Worm (Caenorhabditis elegans) whole organism, L4 larva: Measurements from ENCODE around the gene T22E5.6.

Experiments used
- R02D3.7 ChIP-seq: fragments of 150-350 bp; sonication (generic microtip); optimal IDR thresholded peaks from 3 replicates; lab custom pipeline; 2014; ENCODE audit warnings: missing biosample characterization, missing genetic modification characterization
- ama-1 ChIP-seq: fragments of 150-350 bp; optimal IDR thresholded peaks from 2 replicates; lab custom pipeline; 2014; ENCODE audit warnings: inconsistent platforms, mixed read lengths
- ceh-20 ChIP-seq: fragments of 200-800 bp; sonication (Bioruptor generic); IDR thresholded peaks from 2 replicates; pipeline ENCODE4 v1.3.6; 2022; ENCODE audit warnings: missing genetic modification reagents, missing genetic modification characterization, missing compliant biosample characterization
- ceh-28 ChIP-seq: fragments of 150-350 bp; optimal IDR thresholded peaks from 2 replicates; lab custom pipeline; 2014; ENCODE audit warnings: missing biosample characterization, missing genetic modification reagents, missing genetic modification characterization
- ceh-32 ChIP-seq: sonication (generic microtip); optimal IDR thresholded peaks from 2 replicates; lab custom pipeline; 2016; ENCODE audit warnings: mild to moderate bottlenecking, missing genetic modification characterization, missing compliant biosample characterization; ENCODE audit not compliant: poor library complexity
- ceh-62 ChIP-seq: sonication (generic microtip); optimal IDR thresholded peaks from 2 replicates; lab custom pipeline; 2017; ENCODE audit warnings: missing biosample characterization, missing genetic modification characterization
- ces-1 ChIP-seq: fragments of 150-350 bp; sonication (generic microtip); optimal IDR thresholded peaks from 4 replicates; lab custom pipeline; 2014; ENCODE audit warnings: missing biosample characterization, missing genetic modification reagents, missing genetic modification characterization
- ctbp-1 ChIP-seq: fragments of 200-800 bp; sonication (Bioruptor generic); IDR thresholded peaks from 2 replicates; pipeline ENCODE4 v1.3.6; 2022; ENCODE audit warnings: missing genetic modification reagents, missing genetic modification characterization, missing compliant biosample characterization
- daf-16 ChIP-seq, 3 experiments: sonication (generic microtip); optimal IDR thresholded peaks; 2 replicates each; lab custom pipeline; 2016 to 2017; ENCODE audit warnings: missing genetic modification characterization in 3 of 3, missing genetic modification reagents in 3 of 3, mild to moderate bottlenecking in 2 of 3, missing compliant biosample characterization in 2 of 3, missing biosample characterization in 1 of 3, moderate library complexity in 1 of 3
- dmd-6 ChIP-seq: fragments of 200-800 bp; sonication (Bioruptor generic); IDR thresholded peaks from 2 replicates; pipeline ENCODE4 v1.3.6; 2022; ENCODE audit warnings: missing genetic modification reagents, missing genetic modification characterization, missing compliant biosample characterization
- dmd-9 ChIP-seq: fragments of 200-800 bp; sonication (Bioruptor generic); IDR thresholded peaks from 2 replicates; pipeline ENCODE4 v1.3.6; 2022; ENCODE audit warnings: missing genetic modification reagents, missing genetic modification characterization, missing compliant biosample characterization
- duxl-1 ChIP-seq: sonication (generic microtip); optimal IDR thresholded peaks from 2 replicates; lab custom pipeline; 2016; ENCODE audit warnings: mild to moderate bottlenecking, missing genetic modification characterization, moderate library complexity, missing compliant biosample characterization; ENCODE audit not compliant: poor library complexity
- dve-1 ChIP-seq: sonication (generic microtip); optimal IDR thresholded peaks from 2 replicates; lab custom pipeline; 2017; ENCODE audit warnings: antibody characterized with exemption, mild to moderate bottlenecking, missing genetic modification characterization, missing compliant biosample characterization; ENCODE audit not compliant: insufficient read depth
- fos-1 ChIP-seq: fragments of 150-350 bp; optimal IDR thresholded peaks from 2 replicates; lab custom pipeline; 2014; ENCODE audit warnings: missing biosample characterization, missing genetic modification characterization
- hif-1 ChIP-seq, 2 experiments: sonication (generic microtip); optimal IDR thresholded peaks; 2 replicates each; lab custom pipeline; 2016 to 2017; ENCODE audit warnings: missing compliant biosample characterization in 2 of 2, missing genetic modification characterization in 2 of 2, missing genetic modification reagents in 2 of 2, missing genotype in 2 of 2, mild to moderate bottlenecking in 1 of 2
- hlh-11 ChIP-seq: fragments of 200-800 bp; sonication (Bioruptor generic); optimal IDR thresholded peaks from 2 replicates; lab custom pipeline; 2018; ENCODE audit warnings: mild to moderate bottlenecking, missing genetic modification characterization, missing compliant biosample characterization
- hlh-30 ChIP-seq: sonication (generic microtip); optimal IDR thresholded peaks from 2 replicates; lab custom pipeline; 2017; ENCODE audit warnings: antibody characterized with exemption, mild to moderate bottlenecking, missing genetic modification characterization, missing compliant biosample characterization; ENCODE audit not compliant: insufficient read depth
- lin-13 ChIP-seq: fragments of 150-350 bp; optimal IDR thresholded peaks from 2 replicates; lab custom pipeline; 2014; ENCODE audit warnings: missing biosample characterization, missing genetic modification reagents, missing genetic modification characterization
- lin-15B ChIP-seq: fragments of 150-350 bp; sonication (generic microtip); optimal IDR thresholded peaks from 3 replicates; lab custom pipeline; 2014; ENCODE audit warnings: missing biosample characterization, missing genetic modification characterization
- lin-38 ChIP-seq: fragments of 200-800 bp; sonication (Bioruptor generic); IDR thresholded peaks from 2 replicates; pipeline ENCODE4 v1.3.6; 2022; ENCODE audit warnings: missing genetic modification reagents, missing genetic modification characterization, missing compliant biosample characterization
- mdl-1 ChIP-seq, 2 experiments: fragments of 150-350 bp in 1 of 2; sonication (generic microtip) in 1 of 2; optimal IDR thresholded peaks; 2 replicates each; lab custom pipeline; 2014 to 2017; ENCODE audit warnings: missing biosample characterization in 2 of 2, missing genetic modification characterization in 2 of 2
- mxl-2 ChIP-seq: fragments of 200-800 bp; sonication (Bioruptor generic); conservative IDR thresholded peaks from 2 replicates; pipeline ENCODE4 v1.3.6; 2022; ENCODE audit warnings: missing genetic modification reagents, missing genetic modification characterization, missing compliant biosample characterization
- nhr-11 ChIP-seq: fragments of 150-350 bp; optimal IDR thresholded peaks from 2 replicates; lab custom pipeline; 2014; ENCODE audit warnings: missing biosample characterization, missing genetic modification characterization
- nhr-25 ChIP-seq: sonication (generic microtip); optimal IDR thresholded peaks from 2 replicates; lab custom pipeline; 2017; ENCODE audit warnings: missing genetic modification characterization, mild to moderate bottlenecking, missing compliant biosample characterization, antibody characterized with exemption, moderate library complexity, borderline replicate concordance; ENCODE audit not compliant: insufficient read depth
- nhr-28 ChIP-seq: fragments of 150-350 bp; optimal IDR thresholded peaks from 2 replicates; lab custom pipeline; 2014; ENCODE audit warnings: missing biosample characterization, missing genetic modification characterization
- nhr-41 ChIP-seq: fragments of 200-800 bp; sonication (Bioruptor generic); IDR thresholded peaks from 2 replicates; pipeline ENCODE4 v1.3.6; 2022; ENCODE audit warnings: missing genetic modification reagents, missing genetic modification characterization, missing compliant biosample characterization
- nhr-42 ChIP-seq: fragments of 200-800 bp; sonication (Bioruptor generic); IDR thresholded peaks from 2 replicates; pipeline ENCODE4 v1.3.6; 2022; ENCODE audit warnings: missing genetic modification characterization, missing compliant biosample characterization
- nhr-48 ChIP-seq: sonication (generic microtip); optimal IDR thresholded peaks from 2 replicates; lab custom pipeline; 2016; ENCODE audit warnings: mild to moderate bottlenecking, missing genetic modification characterization, missing compliant biosample characterization
- nhr-6 ChIP-seq: fragments of 150-350 bp; optimal IDR thresholded peaks from 2 replicates; lab custom pipeline; 2014; ENCODE audit warnings: missing biosample characterization, missing genetic modification characterization
- nhr-76 ChIP-seq: fragments of 150-350 bp; optimal IDR thresholded peaks from 2 replicates; lab custom pipeline; 2014; ENCODE audit warnings: missing biosample characterization, missing genetic modification characterization
- nhr-77 ChIP-seq: fragments of 150-350 bp; optimal IDR thresholded peaks from 2 replicates; lab custom pipeline; 2014; ENCODE audit warnings: missing biosample characterization, missing genetic modification characterization
- php-3 ChIP-seq: fragments of 200-800 bp; sonication (Bioruptor generic); IDR thresholded peaks from 2 replicates; pipeline ENCODE4 v1.3.6; 2022; ENCODE audit warnings: missing genetic modification reagents, missing genetic modification characterization, missing compliant biosample characterization
- skn-1 ChIP-seq: fragments of 150-350 bp; optimal IDR thresholded peaks from 2 replicates; lab custom pipeline; 2014; ENCODE audit warnings: missing biosample characterization, missing genetic modification characterization
- snpc-1.2 ChIP-seq: fragments of 200-800 bp; sonication (Bioruptor generic); IDR thresholded peaks from 2 replicates; pipeline ENCODE4 v1.3.6; 2022; ENCODE audit warnings: missing genetic modification reagents, missing genetic modification characterization, missing compliant biosample characterization
- snpc-4 ChIP-seq: fragments of 150-350 bp; optimal IDR thresholded peaks from 2 replicates; lab custom pipeline; 2014; ENCODE audit warnings: missing biosample characterization, missing genetic modification characterization
- spr-3 ChIP-seq: fragments of 200-800 bp; sonication (Bioruptor generic); optimal IDR thresholded peaks from 2 replicates; lab custom pipeline; 2018; ENCODE audit warnings: mild to moderate bottlenecking, missing genetic modification characterization, missing compliant biosample characterization
- unc-130 ChIP-seq: sonication (generic microtip); optimal IDR thresholded peaks from 2 replicates; lab custom pipeline; 2016; ENCODE audit warnings: missing genetic modification reagents, missing genetic modification characterization, missing compliant biosample characterization
- unc-62 ChIP-seq, 3 experiments: fragments of 150-350 bp in 1 of 3; sonication (generic microtip); optimal IDR thresholded peaks in 2 of 3; peaks in 1 of 3; 1 replicate in 1 of 3; 2 replicates in 2 of 3; lab custom pipeline; 2014 to 2017; ENCODE audit warnings: missing biosample characterization in 3 of 3, missing genetic modification characterization in 3 of 3, missing genetic modification reagents in 3 of 3, missing genotype in 1 of 3
- vab-7 ChIP-seq: fragments of 200-800 bp; sonication (Bioruptor generic); IDR thresholded peaks from 2 replicates; pipeline ENCODE4 v1.3.6; 2022; ENCODE audit warnings: missing genetic modification reagents, missing genetic modification characterization, missing compliant biosample characterization
- zag-1 ChIP-seq: fragments of 150-350 bp; optimal IDR thresholded peaks from 2 replicates; lab custom pipeline; 2014; ENCODE audit warnings: missing biosample characterization, missing genetic modification characterization
- zip-2 ChIP-seq: fragments of 150-350 bp; optimal IDR thresholded peaks from 2 replicates; lab custom pipeline; 2014; ENCODE audit warnings: missing biosample characterization, missing genetic modification characterization

The T22E5.6 gene

DNA sequence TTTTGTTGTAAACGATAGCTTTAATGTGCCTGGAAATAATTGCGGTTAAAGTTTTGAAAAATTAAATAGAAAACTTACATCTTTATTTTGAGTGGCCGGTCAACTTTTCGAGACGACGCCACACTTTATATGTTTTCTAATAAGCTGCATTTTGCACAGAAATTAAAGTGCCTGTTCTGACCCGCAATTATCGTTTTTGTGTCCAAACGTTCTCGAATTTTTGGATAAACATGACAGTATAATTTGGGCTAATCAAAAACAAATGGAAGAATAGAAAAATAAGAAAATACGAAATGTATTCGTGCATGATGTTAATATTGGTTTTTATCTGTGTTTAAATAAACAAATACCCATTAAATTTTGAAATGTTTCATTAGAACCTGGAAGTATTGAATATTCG lies 4.5 kb upstream of the T22E5.6 start, which contains the start of gene K10C2.12:
Gene K10C2.12 (minus strand): TSS at position 101 of the 400 bp plus-strand sequence.
- no peak for TF ChIP-seq nhr-41 (GFP tag; lab: Robert Waterston, UW)
- TF ChIP-seq snpc-1.2 (GFP tag; lab: Robert Waterston, UW), result no peak
- no peak for TF ChIP-seq ama-1 (lab: Kevin White, UChicago)

DNA sequence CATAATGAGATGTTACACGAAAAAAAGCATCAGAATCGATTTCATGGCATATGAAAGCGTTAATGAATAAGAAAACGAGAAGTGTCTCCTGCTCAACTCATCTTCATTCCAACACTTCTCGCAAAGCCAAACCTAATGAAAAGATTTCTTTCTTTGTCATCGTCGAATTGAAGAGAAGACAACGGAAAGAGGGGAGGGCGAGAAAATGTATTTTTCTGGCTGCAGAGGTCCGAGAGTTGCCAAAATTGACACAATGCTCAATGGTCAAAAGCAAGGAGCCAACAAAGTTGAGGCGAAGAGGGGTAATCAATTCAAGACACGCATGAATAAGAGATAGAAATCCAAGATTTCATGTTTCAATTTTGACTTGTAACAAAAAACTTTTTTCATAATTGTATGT lies 2.9 kb upstream of the T22E5.6 start:
- TF ChIP-seq ceh-28 (tag; lab: Kevin White, UChicago) (no peak), unc-130 (GFP tag; lab: Kevin White, UChicago) (no peak), unc-62 (GFP tag; optimal IDR thresholded peaks at IDR 0.05 in 1 of 2; lab: Kevin White, UChicago) (peak in 1 of 2 experiments; percentile 13), unc-62 (tag; optimal IDR thresholded peaks at IDR 0.05; lab: Kevin White, UChicago) (no peak)

DNA sequence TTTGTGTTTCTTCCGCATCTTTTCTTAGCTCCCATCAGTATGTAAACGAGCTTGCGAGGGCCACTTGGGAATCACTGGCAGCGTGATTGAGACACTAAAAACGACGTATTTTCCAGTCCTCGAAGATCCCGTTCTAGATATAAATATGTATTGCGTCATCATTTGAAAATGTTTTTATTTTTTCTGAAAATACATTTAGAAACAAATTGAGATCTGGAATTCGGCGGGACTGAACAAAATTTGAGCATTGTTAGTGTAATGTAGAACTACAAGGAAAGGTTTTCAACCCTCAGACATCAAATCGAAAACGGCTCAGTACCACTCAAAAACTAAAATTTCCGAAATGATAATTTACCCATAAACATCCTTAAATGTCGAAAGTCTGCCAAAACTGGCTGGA lies 2.6 kb downstream of the T22E5.6 start:
- TF ChIP-seq fos-1 (tag; lab: Kevin White, UChicago) (no peak), dmd-6 (no peak), ceh-20 (peak; percentile 66; the same call in 1 of the 2 replicates), unc-62 (GFP tag; optimal IDR thresholded peaks at IDR 0.05 in 1 of 2; lab: Kevin White, UChicago) (peak in 1 of 2 experiments; percentile 56), unc-62 (tag; optimal IDR thresholded peaks at IDR 0.05; lab: Kevin White, UChicago) (no peak), duxl-1 (no peak), nhr-42 (GFP tag; lab: Robert Waterston, UW) (no peak), lin-13 (GFP tag; lab: Kevin White, UChicago) (no peak), spr-3 (no peak), nhr-6 (tag; lab: Kevin White, UChicago) (no peak), nhr-76 (tag; lab: Kevin White, UChicago) (no peak), snpc-4 (tag; lab: Kevin White, UChicago) (no peak)

DNA sequence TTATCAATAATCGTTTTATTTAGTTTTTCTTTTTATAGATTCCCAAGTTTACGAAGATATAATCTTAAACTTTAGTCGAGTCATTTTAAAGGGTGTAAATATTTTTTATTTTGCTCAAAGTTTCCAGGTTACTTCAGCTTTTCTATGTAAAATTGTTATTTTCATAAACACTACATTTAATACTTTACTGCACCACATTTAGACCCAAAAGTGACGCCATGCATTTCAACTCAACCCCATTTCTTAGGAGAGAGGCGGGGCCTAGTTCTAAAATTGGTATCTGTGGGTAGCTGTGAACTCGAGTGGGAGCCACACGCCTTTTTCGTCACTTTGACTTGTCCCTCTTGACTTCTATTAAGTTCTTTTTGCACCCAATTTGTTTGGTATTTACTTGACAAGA lies 3.6 kb downstream of the T22E5.6 start, which contains the start of gene T22E5.1:
Gene T22E5.1 (plus strand): TSS at position 301 of the 400 bp plus-strand sequence.
- TF ChIP-seq nhr-76 (tag; lab: Kevin White, UChicago) (no peak), mdl-1 (tag; optimal IDR thresholded peaks at IDR 0.05; lab: Kevin White, UChicago) (no peak), hif-1 (tag; optimal IDR thresholded peaks at IDR 0.05; lab: Kevin White, UChicago) (no peak), ctbp-1 (GFP tag; lab: Robert Waterston, UW) (no peak), vab-7 (GFP tag; lab: Robert Waterston, UW) (no peak), ceh-28 (tag; lab: Kevin White, UChicago) (no peak), nhr-41 (GFP tag; lab: Robert Waterston, UW) (no peak), ceh-62 (tag; lab: Kevin White, UChicago) (no peak), ceh-20 (no peak), zag-1 (no peak), ceh-32 (no peak), lin-15B (tag; lab: Kevin White, UChicago) (no peak), zip-2 (tag; lab: Kevin White, UChicago) (no peak), lin-38 (no peak), unc-130 (GFP tag; lab: Kevin White, UChicago) (no peak)

DNA sequence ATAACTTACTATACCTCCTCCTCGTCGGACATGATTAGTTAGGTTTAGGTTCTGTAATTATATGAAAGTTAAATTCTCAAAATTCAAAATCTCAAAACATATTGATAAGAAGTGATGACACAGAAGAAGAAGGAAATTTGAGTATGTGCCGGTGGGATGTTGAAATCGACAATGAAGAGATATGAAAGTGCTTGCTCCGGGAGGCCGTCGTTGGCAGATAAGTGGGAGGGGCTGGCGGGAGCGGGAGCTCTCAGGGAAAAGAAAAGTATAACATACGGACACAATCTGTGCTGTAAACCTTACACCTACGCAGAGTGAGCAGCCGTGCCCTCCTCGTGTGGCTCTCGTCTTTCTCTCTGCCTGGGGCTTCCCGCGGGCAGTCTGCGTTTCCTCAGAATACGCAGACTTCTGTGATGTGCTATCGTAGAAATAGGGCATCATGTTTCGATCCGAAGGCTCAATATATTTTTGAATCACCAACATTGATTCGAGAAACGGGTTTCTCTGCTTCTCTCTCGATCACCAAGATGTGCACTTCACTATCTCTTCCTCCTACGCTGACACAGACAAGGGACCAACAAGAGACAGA lies 5.9 kb downstream of the T22E5.6 start, which contains the start of gene mup-2:
Gene mup-2 (minus strand): TSS at position 51 of the 589 bp plus-strand sequence.
- no peak for TF ChIP-seq dmd-9 (GFP tag; lab: Robert Waterston, UW)
- TF ChIP-seq mxl-2 (GFP tag; lab: Robert Waterston, UW), result no peak
- TF ChIP-seq snpc-1.2 (GFP tag; lab: Robert Waterston, UW), result no peak
- TF ChIP-seq hlh-11, result peak; percentile 74
- no peak for TF ChIP-seq hlh-30
- peak in 1 of 2 experiments; percentile 93 for TF ChIP-seq daf-16 (GFP tag; optimal IDR thresholded peaks at IDR 0.05; lab: Kevin White, UChicago)
- no peak for TF ChIP-seq daf-16 (tag; optimal IDR thresholded peaks at IDR 0.05; lab: Kevin White, UChicago)
- no peak for TF ChIP-seq dve-1 (tag; lab: Kevin White, UChicago)
- TF ChIP-seq dmd-6, result peak; percentile 12; the same call in 1 of the 2 replicates
- TF ChIP-seq nhr-77 (tag; lab: Kevin White, UChicago), result no peak
- TF ChIP-seq skn-1, result no peak
- TF ChIP-seq nhr-28 (tag; lab: Kevin White, UChicago), result no peak
- no peak for TF ChIP-seq snpc-4 (tag; lab: Kevin White, UChicago)
- no peak for TF ChIP-seq R02D3.7 (tag; lab: Kevin White, UChicago)
- no peak for TF ChIP-seq nhr-25
- no peak for TF ChIP-seq nhr-76 (tag; lab: Kevin White, UChicago)
- no peak for TF ChIP-seq nhr-48 (tag; lab: Kevin White, UChicago)
- no peak for TF ChIP-seq ces-1 (GFP tag; lab: Kevin White, UChicago)
- peak; percentile 60 for TF ChIP-seq nhr-11 (tag; lab: Kevin White, UChicago)
- no peak for TF ChIP-seq php-3 (GFP tag; lab: Robert Waterston, UW)
- TF ChIP-seq ctbp-1 (GFP tag; lab: Robert Waterston, UW), result peak; percentile 61; the same call in 1 of the 2 replicates
